Fruit fly (Drosophila melanogaster) S2 (cell line): ENCODE measurements around the gene Lam.

Experiments
- CG8478 ChIP-seq: fragments of >200 bp; optimal IDR thresholded peaks from 2 replicates; lab custom pipeline; 2018
- CTCF ChIP-seq, 2 experiments: fragments of >200 bp; optimal IDR thresholded peaks; 2 replicates each; lab custom pipeline; 2018

- no peak for TF ChIP-seq CG8478 (lab: Kevin White, UChicago)
- no peak for TF ChIP-seq CTCF (optimal IDR thresholded peaks at IDR 0.05; lab: Kevin White, UChicago)
Observed at dm6 chr2L:5542944-5543515, 750 bp downstream of the Lam start.
